Fruit fly (Drosophila melanogaster) whole organism, adult: ENCODE data around the gene Gyc89Db.

Source experiments
- CG12768 ChIP-seq: fragments of 200-800 bp; sonication (Bioruptor generic); optimal IDR thresholded peaks from 2 replicates; lab custom pipeline; 2017; ENCODE audit warnings: missing biosample characterization, missing genetic modification characterization, mild to moderate bottlenecking, moderate library complexity, missing genetic modification reagents
- cic ChIP-seq: fragments of 200-800 bp; sonication (Bioruptor generic); optimal IDR thresholded peaks from 2 replicates; lab custom pipeline; 2017; ENCODE audit warnings: missing biosample characterization, mild to moderate bottlenecking, missing genetic modification characterization, moderate library complexity

DNA sequence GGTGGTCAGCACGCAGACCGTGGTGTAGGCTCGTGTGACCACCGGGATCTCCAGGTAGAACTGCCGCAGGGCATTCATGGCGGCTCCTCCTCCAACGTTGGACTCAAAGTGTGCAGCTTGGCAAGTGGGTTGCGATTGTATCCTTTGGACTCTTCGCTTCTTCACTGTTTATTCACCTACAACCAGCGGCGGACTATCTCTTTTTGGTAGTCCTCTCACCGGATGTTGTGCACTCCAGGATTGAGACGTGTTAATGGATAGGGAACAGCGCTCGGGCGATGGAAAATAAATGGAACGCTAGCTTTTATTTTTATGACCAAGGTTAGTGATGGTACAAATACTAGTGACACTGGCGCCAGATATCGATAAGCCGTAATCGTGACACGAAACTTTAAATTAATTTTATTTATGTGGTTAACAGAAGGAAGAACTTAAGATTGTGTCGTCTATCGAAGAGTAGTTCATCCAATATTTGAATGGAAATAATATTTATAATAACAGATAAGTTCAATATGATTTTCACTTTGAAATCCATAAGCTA, 7.0 kb downstream of the Gyc89Db start, which contains the start of gene Der-2:
- TF ChIP-seq CG12768 (GFP tag; lab: Kevin White, UChicago), result no peak
- no peak for TF ChIP-seq cic
